Worm (Caenorhabditis elegans) whole organism, L1 larva: Measurements from ENCODE around the gene swt-6.

Source experiments
- C04F5.9 ChIP-seq: sonication (generic microtip); optimal IDR thresholded peaks from 2 replicates; lab custom pipeline; 2016; ENCODE audit warnings: missing genetic modification characterization, missing compliant biosample characterization
- ceh-82 ChIP-seq, 3 experiments: fragments of 150-350 bp in 1 of 3; sonication (generic microtip) in 2 of 3; optimal IDR thresholded peaks; 2 replicates each; lab custom pipeline; 2014 to 2017; ENCODE audit warnings: missing biosample characterization in 3 of 3, missing genetic modification characterization in 3 of 3
- ces-1 ChIP-seq: fragments of 150-350 bp; optimal IDR thresholded peaks from 2 replicates; lab custom pipeline; 2014; ENCODE audit warnings: missing biosample characterization, missing genetic modification reagents, missing genetic modification characterization
- dsc-1 ChIP-seq: sonication (generic microtip); optimal IDR thresholded peaks from 2 replicates; lab custom pipeline; 2016; ENCODE audit warnings: mild to moderate bottlenecking, missing genetic modification characterization, missing compliant biosample characterization
- elt-3 ChIP-seq, 6 experiments: fragments of 150-350 bp in 1 of 6; sonication (generic microtip); optimal IDR thresholded peaks; 2 replicates each; lab custom pipeline; 2017 to 2018; ENCODE audit warnings: missing biosample characterization in 6 of 6, missing genetic modification characterization in 6 of 6, inconsistent platforms in 1 of 6
- fkh-8 ChIP-seq: sonication (generic microtip); optimal IDR thresholded peaks from 2 replicates; lab custom pipeline; 2016; ENCODE audit warnings: mild to moderate bottlenecking, missing genetic modification characterization, missing compliant biosample characterization
- grh-1 ChIP-seq: fragments of 200-800 bp; sonication (Bioruptor generic); IDR thresholded peaks from 2 replicates; pipeline ENCODE4 v1.3.6; 2022; ENCODE audit warnings: missing genetic modification reagents, missing genetic modification characterization, missing compliant biosample characterization
- hlh-17 ChIP-seq: fragments of 200-800 bp; sonication (Bioruptor generic); optimal IDR thresholded peaks from 2 replicates; lab custom pipeline; 2018; ENCODE audit warnings: missing genetic modification characterization, mild to moderate bottlenecking, missing compliant biosample characterization, moderate library complexity, borderline replicate concordance
- hpl-2 ChIP-seq: fragments of 150-350 bp; optimal IDR thresholded peaks from 2 replicates; lab custom pipeline; 2014; ENCODE audit warnings: missing biosample characterization, missing genetic modification reagents, missing genetic modification characterization
- irx-1 ChIP-seq: sonication (generic microtip); optimal IDR thresholded peaks from 2 replicates; lab custom pipeline; 2016; ENCODE audit warnings: missing genetic modification characterization, missing compliant biosample characterization
- nhr-20 ChIP-seq: sonication (generic microtip); optimal IDR thresholded peaks from 2 replicates; lab custom pipeline; 2016; ENCODE audit warnings: mild to moderate bottlenecking, missing genetic modification characterization, missing compliant biosample characterization
- nhr-237 ChIP-seq: fragments of 150-350 bp; optimal IDR thresholded peaks from 2 replicates; lab custom pipeline; 2014; ENCODE audit warnings: missing biosample characterization, missing genetic modification characterization
- nhr-47 ChIP-seq: sonication (generic microtip); optimal IDR thresholded peaks from 2 replicates; lab custom pipeline; 2016; ENCODE audit warnings: mild to moderate bottlenecking, missing genetic modification characterization, moderate library complexity, missing compliant biosample characterization
- rnt-1 ChIP-seq: sonication (generic microtip); optimal IDR thresholded peaks from 2 replicates; lab custom pipeline; 2016; ENCODE audit warnings: mild to moderate bottlenecking, missing genetic modification characterization, moderate library complexity, missing compliant biosample characterization
- snpc-4 ChIP-seq: fragments of 150-350 bp; optimal IDR thresholded peaks from 2 replicates; lab custom pipeline; 2014; ENCODE audit warnings: missing biosample characterization, missing genetic modification characterization
- sox-4 ChIP-seq: sonication (generic microtip); optimal IDR thresholded peaks from 2 replicates; lab custom pipeline; 2016; ENCODE audit warnings: missing genetic modification characterization, missing compliant biosample characterization
- swsn-7 ChIP-seq: sonication (generic microtip); optimal IDR thresholded peaks from 2 replicates; lab custom pipeline; 2016; ENCODE audit warnings: missing genetic modification characterization, missing compliant biosample characterization
- tbx-2 ChIP-seq: sonication (generic microtip); optimal IDR thresholded peaks from 2 replicates; lab custom pipeline; 2016; ENCODE audit warnings: missing genetic modification characterization, missing compliant biosample characterization
- unc-86 ChIP-seq: sonication (generic microtip); optimal IDR thresholded peaks from 2 replicates; lab custom pipeline; 2016; ENCODE audit warnings: missing genetic modification characterization, missing compliant biosample characterization
- zip-4 ChIP-seq: fragments of 200-800 bp; sonication (Bioruptor generic); optimal IDR thresholded peaks from 2 replicates; lab custom pipeline; 2018; ENCODE audit warnings: mild to moderate bottlenecking, missing genetic modification characterization, moderate library complexity, missing compliant biosample characterization

swt-6 gene

DNA sequence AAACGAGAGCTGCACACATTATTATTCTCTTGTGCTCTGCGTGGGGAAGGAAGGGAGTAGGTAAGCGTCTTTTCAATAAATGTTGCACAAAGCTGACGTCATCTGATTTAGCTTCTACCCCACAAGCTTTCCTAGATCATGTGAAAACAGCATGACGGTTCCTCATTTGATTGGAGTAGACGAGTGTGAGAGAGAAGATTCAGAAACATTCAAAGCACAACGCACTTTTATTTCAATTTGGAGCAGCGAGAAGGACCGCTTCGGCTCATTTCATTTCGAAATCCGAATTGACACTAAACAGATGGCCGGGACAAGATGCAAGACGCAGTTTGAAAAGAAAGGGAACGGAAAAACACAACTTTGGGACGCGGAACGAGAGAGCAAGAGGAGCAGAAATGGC lies 50.2 kb downstream of the swt-6 start (continued):
- no peak for TF ChIP-seq hlh-17
- TF ChIP-seq zip-4 (GFP tag; lab: Kevin White, UChicago), result no peak
- peak; percentile 33 for TF ChIP-seq fkh-8 (tag; lab: Kevin White, UChicago)
- TF ChIP-seq tbx-2 (tag; lab: Kevin White, UChicago), result no peak
- TF ChIP-seq nhr-237 (tag; lab: Kevin White, UChicago), result no peak
- TF ChIP-seq rnt-1 (tag; lab: Kevin White, UChicago), result peak; percentile 4
- TF ChIP-seq sox-4, result no peak
- no peak for TF ChIP-seq ces-1 (GFP tag; lab: Kevin White, UChicago)
- no peak for TF ChIP-seq irx-1 (tag; lab: Kevin White, UChicago)
- no peak for TF ChIP-seq snpc-4
- TF ChIP-seq ceh-82 (tag; optimal IDR thresholded peaks at IDR 0.05; lab: Kevin White, UChicago), result no peak
- peak; percentile 64 for TF ChIP-seq dsc-1 (tag; lab: Kevin White, UChicago)
- TF ChIP-seq nhr-47 (tag; lab: Kevin White, UChicago), result peak; percentile 13
- TF ChIP-seq unc-86 (tag; lab: Kevin White, UChicago), result no peak
- no peak for TF ChIP-seq elt-3 (tag; optimal IDR thresholded peaks at IDR 0.05; lab: Kevin White, UChicago)
- no peak for TF ChIP-seq hpl-2 (GFP tag; lab: Kevin White, UChicago)
- no peak for TF ChIP-seq C04F5.9
- TF ChIP-seq swsn-7 (tag; lab: Kevin White, UChicago), result no peak
- no peak for TF ChIP-seq grh-1 (GFP tag; lab: Robert Waterston, UW)
- TF ChIP-seq nhr-20 (tag; lab: Kevin White, UChicago), result no peak
